Fruit fly (Drosophila melanogaster): ENCODE data around the gene Saysd1.

Saysd1 gene

DNA sequence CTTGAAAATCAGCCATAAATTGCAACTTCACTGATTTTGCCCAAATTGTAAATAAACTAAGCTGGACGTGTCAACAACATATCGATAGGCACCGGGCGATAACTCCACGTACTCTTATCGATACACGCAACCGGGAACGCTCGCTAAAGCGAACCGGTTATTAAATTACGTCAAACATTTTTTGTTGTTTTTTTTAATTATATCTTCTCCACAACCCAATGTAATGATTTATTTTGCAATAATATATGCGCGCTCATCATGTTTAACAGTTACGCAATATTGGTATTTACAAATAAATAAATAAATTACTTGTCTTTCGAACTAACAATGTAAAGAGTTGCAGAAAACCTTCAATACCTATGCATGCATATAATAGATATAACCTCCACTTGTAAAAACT, at the start of gene Saysd1:
Saysd1 (minus strand) TSS at position 66 of the 400 bp plus-strand sequence.
- TF ChIP-seq D1 (tag; optimal IDR thresholded peaks at IDR 0.05) (peak; percentile 51), CG12605 (GFP tag; IDR thresholded peaks at IDR 0.05) (no peak), CG8301 (tag; optimal IDR thresholded peaks at IDR 0.05) (no peak), CG17806 (tag; optimal IDR thresholded peaks at IDR 0.05) (peak; percentile 16), CG4496 (GFP tag; IDR thresholded peaks at IDR 0.05) (peak; percentile 64; the same call in 2 of the 3 replicates), Ets98B (GFP tag; IDR thresholded peaks at IDR 0.05) (peak; percentile 44), CG13204 (GFP tag; optimal IDR thresholded peaks at IDR 0.05) (no peak), CG15710 (tag; optimal IDR thresholded peaks at IDR 0.05) (no peak)

dm6 chr3R:25262322-25262761, 47.4 kb upstream of the Saysd1 start, which contains the start of the genes Kdsr and CG11858:
TSS of gene Kdsr (minus strand) at chr3R:25262498.
TSS of gene CG11858 (plus strand) at chr3R:25262741.
- TF ChIP-seq gl (tag; optimal IDR thresholded peaks at IDR 0.05) (no peak), D1 (tag; optimal IDR thresholded peaks at IDR 0.05) (no peak), CG4496 (GFP tag; IDR thresholded peaks at IDR 0.05) (peak; percentile 82), Ets98B (GFP tag; IDR thresholded peaks at IDR 0.05) (peak; percentile 62), CG34367 (tag; optimal IDR thresholded peaks at IDR 0.05) (peak; percentile 39), CG10348 (GFP tag; IDR thresholded peaks at IDR 0.05) (peak; percentile 46; the same call in 1 of the 2 replicates), CG14655 (GFP tag; optimal IDR thresholded peaks at IDR 0.05) (no peak), CG15710 (tag; optimal IDR thresholded peaks at IDR 0.05) (peak; percentile 48), CG32121 (GFP tag; IDR thresholded peaks at IDR 0.05) (peak; percentile 75), fd96Ca (GFP tag; IDR thresholded peaks at IDR 0.05) (peak; percentile 64; the same call in 2 of the 3 replicates), CG9948 (tag; optimal IDR thresholded peaks at IDR 0.05) (peak; percentile 49), CG17806 (tag; optimal IDR thresholded peaks at IDR 0.05) (peak; percentile 53), EcR (GFP tag; optimal IDR thresholded peaks at IDR 0.05) (peak; percentile 81), CG8301 (tag; optimal IDR thresholded peaks at IDR 0.05) (no peak), Pif1A (GFP tag; optimal IDR thresholded peaks at IDR 0.05) (no peak), Snoo (tag; optimal IDR thresholded peaks at IDR 0.05) (peak; percentile 34)

dm6 chr3R:25260670-25261069, 45.7 kb upstream of the Saysd1 start:
- TF ChIP-seq Pif1B (GFP tag; optimal IDR thresholded peaks at IDR 0.05) (no peak), CG15710 (tag; optimal IDR thresholded peaks at IDR 0.05) (no peak), CG9948 (tag; optimal IDR thresholded peaks at IDR 0.05) (no peak), EcR (GFP tag; optimal IDR thresholded peaks at IDR 0.05) (no peak), CG34367 (tag; optimal IDR thresholded peaks at IDR 0.05) (no peak), gl (tag; optimal IDR thresholded peaks at IDR 0.05) (no peak), CG32121 (GFP tag; IDR thresholded peaks at IDR 0.05) (no peak), CG8159 (tag; optimal IDR thresholded peaks at IDR 0.05) (no peak), CG14655 (GFP tag; optimal IDR thresholded peaks at IDR 0.05) (no peak), Ets98B (GFP tag; IDR thresholded peaks at IDR 0.05) (no peak), Pif1A (GFP tag; optimal IDR thresholded peaks at IDR 0.05) (no peak), Snoo (tag; optimal IDR thresholded peaks at IDR 0.05) (no peak), CG8301 (tag; optimal IDR thresholded peaks at IDR 0.05) (no peak), CG17806 (tag; optimal IDR thresholded peaks at IDR 0.05) (no peak)

- TF ChIP-seq D1 (tag; optimal IDR thresholded peaks at IDR 0.05) = no peak
- peak; percentile 93 for TF ChIP-seq CG12605 (GFP tag; IDR thresholded peaks at IDR 0.05)
- TF ChIP-seq CG4496 (GFP tag; IDR thresholded peaks at IDR 0.05) = peak; percentile 98
- TF ChIP-seq CG17806 (tag; optimal IDR thresholded peaks at IDR 0.05) = peak; percentile 93
- TF ChIP-seq Ets98B (GFP tag; IDR thresholded peaks at IDR 0.05) = peak; percentile 96
- TF ChIP-seq CG8159 (tag; optimal IDR thresholded peaks at IDR 0.05) = peak; percentile 93
- TF ChIP-seq EcR (GFP tag; optimal IDR thresholded peaks at IDR 0.05) = peak; percentile 55
- TF ChIP-seq CG8301 (tag; optimal IDR thresholded peaks at IDR 0.05) = peak; percentile 92
- TF ChIP-seq CG34367 (tag; optimal IDR thresholded peaks at IDR 0.05) = peak; percentile 92
- no peak for TF ChIP-seq Pif1B (GFP tag; optimal IDR thresholded peaks at IDR 0.05)
- TF ChIP-seq CG14655 (GFP tag; optimal IDR thresholded peaks at IDR 0.05) = no peak
- no peak for TF ChIP-seq Pif1A (GFP tag; optimal IDR thresholded peaks at IDR 0.05)
- TF ChIP-seq Snoo (tag; optimal IDR thresholded peaks at IDR 0.05) = peak; percentile 95
- TF ChIP-seq rn (GFP tag; IDR thresholded peaks at IDR 0.05) = peak; percentile 96
- peak; percentile 96 for TF ChIP-seq CG10348 (GFP tag; IDR thresholded peaks at IDR 0.05)
- TF ChIP-seq CG9948 (tag; optimal IDR thresholded peaks at IDR 0.05) = peak; percentile 93
- TF ChIP-seq fd96Ca (GFP tag; IDR thresholded peaks at IDR 0.05) = peak; percentile 98
- peak; percentile 86 for TF ChIP-seq gl (tag; optimal IDR thresholded peaks at IDR 0.05)
- peak; percentile 96 for TF ChIP-seq CG15710 (tag; optimal IDR thresholded peaks at IDR 0.05)
- peak; percentile 97 for TF ChIP-seq CG32121 (GFP tag; IDR thresholded peaks at IDR 0.05)
- TF ChIP-seq CG13204 (GFP tag; optimal IDR thresholded peaks at IDR 0.05) = no peak
Observed at dm6 chr3R:25258628-25259240, 43.7 kb upstream of the Saysd1 start, which contains the start of gene CG11857. TSS of gene CG11857 (plus strand) at chr3R:25258898.

DNA sequence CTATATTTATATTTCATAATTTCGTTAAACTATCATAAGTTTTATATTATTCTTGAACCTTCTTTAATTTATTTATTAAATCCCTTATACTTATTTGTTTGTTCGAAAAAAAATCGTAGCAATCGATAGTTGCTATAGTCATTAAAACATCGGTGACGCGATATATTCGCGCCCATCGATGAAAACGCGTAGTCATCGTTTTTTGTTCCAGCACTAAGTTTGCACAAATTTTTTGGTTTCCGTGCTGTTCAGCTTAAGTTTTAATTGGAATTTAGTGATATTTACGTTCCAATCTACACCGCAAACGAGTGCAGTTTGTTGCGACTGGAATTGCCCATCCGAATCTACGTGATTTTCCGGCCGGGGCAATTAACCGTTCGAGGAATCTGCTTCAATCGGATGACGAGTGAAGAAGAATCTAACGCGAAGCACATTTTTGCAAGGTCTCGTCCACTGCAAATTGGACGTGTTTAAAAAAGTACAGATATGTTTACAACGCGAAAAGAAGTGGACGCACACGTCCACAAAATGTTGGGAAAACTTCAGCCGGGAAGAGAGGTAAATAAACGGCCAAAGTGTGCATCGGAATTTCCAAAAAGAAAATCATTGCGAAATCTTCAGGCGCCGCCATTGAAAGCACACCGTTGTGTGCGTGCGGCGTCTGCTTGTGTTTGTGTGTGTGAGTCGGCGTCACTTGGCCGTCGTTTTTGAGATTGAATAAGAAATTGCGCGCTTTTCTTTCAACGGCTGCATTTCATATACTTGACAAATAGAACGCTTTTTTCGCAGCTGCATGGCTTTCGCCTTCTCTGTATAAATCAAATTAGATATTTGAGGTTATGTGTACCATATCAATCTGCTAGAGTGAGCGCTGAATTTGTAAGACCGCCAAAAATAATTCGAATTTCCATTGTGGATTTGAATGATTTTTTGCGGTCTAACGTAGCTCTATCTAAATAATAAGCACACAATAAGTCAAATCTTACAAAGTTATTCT, 34.5 kb upstream of the Saysd1 start, which contains the start of gene Nup358:
Nup358 (plus strand) TSS at position 204 of the 997 bp plus-strand sequence.
- TF ChIP-seq CG8159 (tag; optimal IDR thresholded peaks at IDR 0.05) = no peak
- TF ChIP-seq Ets98B (GFP tag; IDR thresholded peaks at IDR 0.05) = no peak
- no peak for TF ChIP-seq Snoo (tag; optimal IDR thresholded peaks at IDR 0.05)
- TF ChIP-seq rn (GFP tag; IDR thresholded peaks at IDR 0.05) = no peak
